Worm (Caenorhabditis elegans) whole organism, L1 larva: ENCODE data around the gene nlp-76.

Source experiments
- lsy-2 ChIP-seq, 2 experiments: fragments of 150-350 bp; optimal IDR thresholded peaks; 2 replicates each; lab custom pipeline; 2014; ENCODE audit warnings: missing biosample characterization in 2 of 2, missing genetic modification characterization in 2 of 2
- nhr-237 ChIP-seq: fragments of 150-350 bp; optimal IDR thresholded peaks from 2 replicates; lab custom pipeline; 2014; ENCODE audit warnings: missing biosample characterization, missing genetic modification characterization
- sox-4 ChIP-seq: sonication (generic microtip); optimal IDR thresholded peaks from 2 replicates; lab custom pipeline; 2016; ENCODE audit warnings: missing genetic modification characterization, missing compliant biosample characterization

DNA sequence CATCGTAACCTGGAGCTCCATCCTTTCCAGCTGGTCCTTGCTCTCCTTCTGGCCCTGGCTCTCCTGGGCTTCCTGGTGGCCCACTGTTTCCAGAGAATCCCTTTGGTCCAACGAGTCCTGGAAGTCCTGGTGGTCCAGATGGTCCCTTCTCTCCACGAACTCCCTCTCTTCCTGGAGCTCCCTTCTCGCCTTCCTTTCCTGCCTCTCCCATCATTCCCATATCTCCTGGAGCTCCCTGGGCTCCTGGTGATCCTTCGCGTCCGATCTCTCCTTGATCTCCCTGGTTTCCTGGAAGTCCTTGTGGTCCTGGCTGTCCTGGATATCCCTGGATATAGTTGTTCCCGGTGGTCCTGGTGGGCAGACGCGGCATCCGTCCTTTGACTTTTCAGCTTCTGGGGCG, 27.5 kb downstream of the nlp-76 start:
- no peak for TF ChIP-seq sox-4 (tag; lab: Kevin White, UChicago)
- no peak for TF ChIP-seq lsy-2 (tag; optimal IDR thresholded peaks at IDR 0.05; lab: Kevin White, UChicago)
- no peak for TF ChIP-seq nhr-237
